2 fruit fly cellular contexts compared by ENCODE assay signal in the genomic region with DNA sequence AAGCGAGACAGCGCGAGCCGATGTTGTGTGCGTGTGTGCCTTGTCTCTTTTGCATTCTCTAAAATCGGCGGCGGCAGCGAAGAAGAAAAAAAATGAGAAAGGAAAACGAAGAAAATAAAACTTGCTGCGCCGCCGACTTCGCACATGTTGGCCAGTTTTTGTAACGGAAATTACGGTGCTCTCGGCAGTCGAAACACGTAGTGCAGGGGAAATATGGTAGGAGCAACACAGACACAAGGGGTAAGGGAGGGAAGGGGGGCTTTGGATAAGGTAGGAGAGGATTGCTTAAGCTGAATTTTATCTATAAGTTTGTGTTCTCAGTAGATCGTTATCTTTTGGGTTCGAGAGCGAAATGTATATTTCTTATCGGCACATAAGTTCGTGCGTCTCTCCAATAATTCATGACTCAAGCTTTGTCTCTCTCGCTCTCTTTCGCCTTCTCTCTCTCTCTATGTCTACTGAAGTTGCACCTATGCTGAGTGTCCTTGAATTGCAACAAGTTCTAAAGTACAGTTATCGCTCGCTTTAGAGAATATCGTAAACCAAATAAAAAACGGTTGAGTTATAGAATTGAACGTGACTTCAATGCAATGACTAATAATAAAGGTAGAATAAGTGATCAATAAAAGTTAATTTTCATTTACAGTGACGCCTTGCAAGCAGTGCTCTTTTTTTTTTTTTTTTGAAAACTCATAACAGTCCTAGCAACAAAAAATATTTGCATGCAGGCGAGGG.
TF ChIP-seq lines count a peak whose summit lies in the region.

No protein-coding gene starts in this region.

TF ChIP-seq in whole organism, embryonic, 481 proteins besides CTCF, POLR2A, EP300 and RAD21 (continued from another document):
- TF ChIP-seq vvl (GFP tag; IDR thresholded peaks at IDR 0.05; lab: Robert Waterston, UW) (peak; percentile 8; the same call in 1 of the 2 replicates), Abd-B (GFP tag; optimal IDR thresholded peaks at IDR 0.05; lab: Kevin White, UChicago) (no peak), kni (GFP tag; optimal IDR thresholded peaks at IDR 0.05; lab: Kevin White, UChicago) (peak; percentile 25)

TF ChIP-seq in whole organism, prepupa, 60 proteins besides CTCF, POLR2A, EP300 and RAD21 (continued from another document):
- TF ChIP-seq fkh (GFP tag; optimal IDR thresholded peaks at IDR 0.05; lab: Kevin White, UChicago) (no peak), CG6276 (GFP tag; optimal IDR thresholded peaks at IDR 0.05; lab: Kevin White, UChicago) (peak; percentile 45), CG7368 (GFP tag; optimal IDR thresholded peaks at IDR 0.05; lab: Kevin White, UChicago) (no peak), CG8632 (GFP tag; optimal IDR thresholded peaks at IDR 0.05; lab: Kevin White, UChicago) (no peak), CG1621 (tag; optimal IDR thresholded peaks at IDR 0.05; lab: Kevin White, UChicago) (no peak), CG6808 (GFP tag; optimal IDR thresholded peaks at IDR 0.05; lab: Kevin White, UChicago) (peak; percentile 8), CG31627 (GFP tag; optimal IDR thresholded peaks at IDR 0.05; lab: Kevin White, UChicago) (no peak), Ets21C (GFP tag; optimal IDR thresholded peaks at IDR 0.05; lab: Kevin White, UChicago) (no peak), Lpt (GFP tag; optimal IDR thresholded peaks at IDR 0.05; lab: Kevin White, UChicago) (peak; percentile 5), CG3032 (tag; optimal IDR thresholded peaks at IDR 0.05; lab: Kevin White, UChicago) (peak; percentile 28), Smox (GFP tag; optimal IDR thresholded peaks at IDR 0.05; lab: Kevin White, UChicago) (no peak), acj6 (GFP tag; optimal IDR thresholded peaks at IDR 0.05; lab: Kevin White, UChicago) (peak; percentile 6), CG32006 (GFP tag; optimal IDR thresholded peaks at IDR 0.05; lab: Kevin White, UChicago) (peak; percentile 40), net (GFP tag; optimal IDR thresholded peaks at IDR 0.05; lab: Kevin White, UChicago) (no peak), CG9139 (GFP tag; optimal IDR thresholded peaks at IDR 0.05; lab: Kevin White, UChicago) (no peak), pdm3 (GFP tag; optimal IDR thresholded peaks at IDR 0.05; lab: Kevin White, UChicago) (peak; percentile 11), Blimp-1 (GFP tag; optimal IDR thresholded peaks at IDR 0.05; lab: Kevin White, UChicago) (no peak), CG6854 (GFP tag; optimal IDR thresholded peaks at IDR 0.05; lab: Kevin White, UChicago) (no peak), CG4318 (GFP tag; optimal IDR thresholded peaks at IDR 0.05; lab: Kevin White, UChicago) (no peak), fd59A (GFP tag; optimal IDR thresholded peaks at IDR 0.05; lab: Kevin White, UChicago) (peak; percentile 22), CG11762 (GFP tag; optimal IDR thresholded peaks at IDR 0.05; lab: Kevin White, UChicago; ENCODE audit: insufficient read depth) (no peak), CG3919 (GFP tag; optimal IDR thresholded peaks at IDR 0.05; lab: Kevin White, UChicago) (peak; percentile 7), CG11902 (GFP tag; optimal IDR thresholded peaks at IDR 0.05; lab: Kevin White, UChicago) (no peak), eg (GFP tag; IDR thresholded peaks at IDR 0.05; lab: Robert Waterston, UW) (peak; percentile 55; the same call in 2 of the 3 replicates), esn (GFP tag; optimal IDR thresholded peaks at IDR 0.05; lab: Kevin White, UChicago) (no peak), CG6163 (GFP tag; IDR thresholded peaks at IDR 0.05; lab: Robert Waterston, UW) (peak; percentile 54; the same call in 2 of the 3 replicates), Gug (GFP tag; IDR thresholded peaks at IDR 0.05; lab: Robert Waterston, UW) (0 out of 2 replicates have a peak, but pooled peaks have one; percentile 23), Met (GFP tag; optimal IDR thresholded peaks at IDR 0.05; lab: Kevin White, UChicago) (no peak), Sox14 (GFP tag; optimal IDR thresholded peaks at IDR 0.05; lab: Kevin White, UChicago) (peak; percentile 24), Eip78C (GFP tag; lab: Kevin White, UChicago) (peak; percentile 54), salr (GFP tag; optimal IDR thresholded peaks at IDR 0.05; lab: Kevin White, UChicago) (no peak), dsx (GFP tag; optimal IDR thresholded peaks at IDR 0.05; lab: Kevin White, UChicago; ENCODE audit: poor library complexity, severe bottlenecking) (no peak), Eip93F (GFP tag; optimal IDR thresholded peaks at IDR 0.05; lab: Kevin White, UChicago) (no peak), CG10631 (GFP tag; optimal IDR thresholded peaks at IDR 0.05; lab: Kevin White, UChicago) (peak; percentile 18), ss (GFP tag; optimal IDR thresholded peaks at IDR 0.05; lab: Kevin White, UChicago) (peak; percentile 29 to 64), topi (GFP tag; optimal IDR thresholded peaks at IDR 0.05; lab: Kevin White, UChicago) (no peak), CG16779 (tag; optimal IDR thresholded peaks at IDR 0.05; lab: Kevin White, UChicago) (no peak), spab (GFP tag; optimal IDR thresholded peaks at IDR 0.05; lab: Kevin White, UChicago) (no peak), svp (GFP tag; lab: Kevin White, UChicago) (no peak)
